Fruit fly (Drosophila melanogaster) S2 (cell line): ENCODE measurements around the gene CG17544.

Source experiments
- CG8478 ChIP-seq: fragments of >200 bp; optimal IDR thresholded peaks from 2 replicates; lab custom pipeline; 2018
- CTCF ChIP-seq, 2 experiments: fragments of >200 bp; optimal IDR thresholded peaks; 2 replicates each; lab custom pipeline; 2018

- TF ChIP-seq CTCF (optimal IDR thresholded peaks at IDR 0.05; lab: Kevin White, UChicago) (no peak), CG8478 (no peak)
These were observed 12.1 kb downstream of the CG17544 start, which contains the start of gene fon for dm6 chr2L:19386106-19386715.
